Worm (Caenorhabditis elegans): ENCODE measurements around the gene C02E7.7.

The C02E7.7 gene

ce11 chrV:4918091-4918624 is at the start of gene C02E7.7:
C02E7.7 (minus strand) TSS chrV:4918574.
- TF ChIP-seq unc-62 (GFP tag; optimal IDR thresholded peaks at IDR 0.05), result no peak
- TF ChIP-seq tbx-2 (tag; optimal IDR thresholded peaks at IDR 0.05), result no peak
- TF ChIP-seq nhr-67 (tag; optimal IDR thresholded peaks at IDR 0.05), result no peak
- TF ChIP-seq fos-1 (tag; optimal IDR thresholded peaks at IDR 0.05), result no peak
- TF ChIP-seq nhr-11 (tag; optimal IDR thresholded peaks at IDR 0.05), result no peak
- no peak for TF ChIP-seq unc-39 (tag; optimal IDR thresholded peaks at IDR 0.05)
- TF ChIP-seq R02D3.7 (tag; optimal IDR thresholded peaks at IDR 0.05), result no peak
- no peak for TF ChIP-seq sea-2 (GFP tag; optimal IDR thresholded peaks at IDR 0.05)
- no peak for TF ChIP-seq ceh-28 (tag; optimal IDR thresholded peaks at IDR 0.05)
- no peak for TF ChIP-seq snpc-4 (tag; optimal IDR thresholded peaks at IDR 0.05)
- no peak for TF ChIP-seq nhr-76 (tag; optimal IDR thresholded peaks at IDR 0.05)
- no peak for TF ChIP-seq fkh-2 (tag; optimal IDR thresholded peaks at IDR 0.05)

- TF ChIP-seq ceh-28 (tag; optimal IDR thresholded peaks at IDR 0.05) (no peak), nhr-23 (tag; optimal IDR thresholded peaks at IDR 0.05) (no peak), ztf-4 (tag; optimal IDR thresholded peaks at IDR 0.05) (no peak), pqm-1 (tag; optimal IDR thresholded peaks at IDR 0.05) (no peak), unc-39 (tag; optimal IDR thresholded peaks at IDR 0.05) (no peak), elt-2 (tag; optimal IDR thresholded peaks at IDR 0.05) (no peak), jun-1 (tag; optimal IDR thresholded peaks at IDR 0.05) (no peak), fkh-2 (tag; optimal IDR thresholded peaks at IDR 0.05) (no peak), pha-4 (tag; optimal IDR thresholded peaks at IDR 0.05) (no peak), lsy-12 (tag; optimal IDR thresholded peaks at IDR 0.05) (no peak), eor-1 (tag; optimal IDR thresholded peaks at IDR 0.05) (no peak), unc-62 (GFP tag; optimal IDR thresholded peaks at IDR 0.05) (no peak), elt-1 (tag; optimal IDR thresholded peaks at IDR 0.05) (no peak)
Measured at ce11 chrV:4967238-4967637, 48.9 kb upstream of the C02E7.7 start.

ce11 chrV:4965790-4966189 is 47.4 kb upstream of the C02E7.7 start:
- TF ChIP-seq elt-1 (tag; optimal IDR thresholded peaks at IDR 0.05) (peak; percentile 80), lsy-12 (tag; optimal IDR thresholded peaks at IDR 0.05) (no peak), nhr-67 (tag; optimal IDR thresholded peaks at IDR 0.05) (no peak), nhr-12 (tag; optimal IDR thresholded peaks at IDR 0.05) (no peak), nhr-23 (tag; optimal IDR thresholded peaks at IDR 0.05) (peak; percentile 38), jun-1 (tag; optimal IDR thresholded peaks at IDR 0.05) (no peak), unc-39 (tag; optimal IDR thresholded peaks at IDR 0.05) (no peak), nhr-28 (tag; optimal IDR thresholded peaks at IDR 0.05) (no peak), nfya-1 (tag; optimal IDR thresholded peaks at IDR 0.05; ENCODE audit: insufficient read depth) (peak; percentile 55), snpc-4 (tag; optimal IDR thresholded peaks at IDR 0.05) (no peak), aly-2 (tag; optimal IDR thresholded peaks at IDR 0.05) (no peak), sea-2 (GFP tag; optimal IDR thresholded peaks at IDR 0.05) (no peak), nhr-76 (tag; optimal IDR thresholded peaks at IDR 0.05) (no peak), egl-5 (tag; optimal IDR thresholded peaks at IDR 0.05) (no peak), R02D3.7 (tag; optimal IDR thresholded peaks at IDR 0.05) (no peak), skn-1 (tag; optimal IDR thresholded peaks at IDR 0.05) (no peak), hmg-11 (tag; optimal IDR thresholded peaks at IDR 0.05) (peak; percentile 15), lin-15B (tag; optimal IDR thresholded peaks at IDR 0.05) (no peak)

DNA sequence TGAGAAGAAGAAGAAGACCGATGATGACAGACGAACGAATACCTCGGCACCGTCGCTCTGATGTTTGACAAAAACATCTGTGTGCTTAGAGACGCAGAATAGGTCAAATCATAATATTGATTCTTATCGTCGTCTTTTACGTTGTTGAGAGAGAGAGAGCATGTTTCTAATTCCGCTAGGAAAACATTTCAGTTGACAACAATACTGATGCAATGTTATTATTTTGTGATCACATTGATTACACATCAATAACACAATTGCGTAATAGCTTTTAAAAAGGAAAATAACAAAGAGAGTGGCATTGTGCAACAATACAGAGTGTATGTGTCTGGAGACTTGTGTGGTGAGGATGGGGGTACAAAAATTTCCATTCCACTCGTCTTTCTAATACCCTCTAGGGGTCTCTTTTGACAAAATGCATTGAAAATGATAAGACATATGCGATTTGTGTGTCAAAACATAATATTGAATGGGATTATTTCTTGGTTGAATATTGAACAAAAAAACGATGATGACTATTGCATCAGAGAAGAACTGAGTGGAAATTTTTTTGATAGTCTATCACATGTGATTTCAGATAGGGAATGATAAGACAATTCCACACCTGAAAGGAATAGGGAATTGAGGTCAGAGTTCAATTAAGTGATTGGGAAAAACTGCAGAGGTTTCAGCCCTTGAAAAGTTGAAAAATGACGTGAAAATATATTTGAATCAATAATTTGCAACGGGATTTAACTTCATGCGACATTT is 46.5 kb upstream of the C02E7.7 start:
- TF ChIP-seq skn-1 (tag; optimal IDR thresholded peaks at IDR 0.05) (peak; percentile 86), pha-4 (tag; optimal IDR thresholded peaks at IDR 0.05) (peak; percentile 78), ceh-16 (tag; optimal IDR thresholded peaks at IDR 0.05) (no peak), aly-2 (tag; optimal IDR thresholded peaks at IDR 0.05) (no peak), pqm-1 (tag; optimal IDR thresholded peaks at IDR 0.05) (peak; percentile 5), elt-2 (tag; optimal IDR thresholded peaks at IDR 0.05) (peak; percentile 85)

DNA sequence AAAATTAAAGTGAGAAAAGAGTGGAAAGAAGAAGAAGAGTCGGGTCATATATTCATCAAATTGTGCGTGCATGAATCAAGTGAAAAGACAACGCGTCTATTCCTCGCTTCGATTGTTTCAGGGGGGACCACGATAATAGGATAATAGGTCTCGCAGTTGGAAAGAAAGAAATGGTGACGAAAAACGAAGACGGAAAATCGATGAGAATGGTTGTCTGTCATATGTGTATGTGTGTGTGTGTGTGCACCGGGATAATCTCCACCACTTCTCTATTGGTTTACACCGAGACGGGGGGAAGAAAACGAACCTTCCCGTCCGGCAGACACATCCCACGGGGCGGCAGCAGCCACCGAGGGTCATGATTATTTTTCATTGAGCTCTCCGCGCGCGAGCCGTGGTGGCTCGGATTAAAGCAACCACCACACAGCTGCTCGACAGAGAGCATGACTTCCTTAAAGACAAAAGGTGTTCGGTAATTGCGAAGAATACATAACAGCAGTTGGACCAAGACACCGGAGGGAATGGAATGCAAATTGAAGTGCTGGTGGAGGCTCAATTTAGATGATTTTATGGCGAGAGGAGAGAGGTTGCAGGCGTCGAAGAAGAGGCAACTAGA is 45.8 kb upstream of the C02E7.7 start:
- TF ChIP-seq lsy-12 (tag; optimal IDR thresholded peaks at IDR 0.05) (no peak), ama-1 (optimal IDR thresholded peaks at IDR 0.05) (peak; percentile 57)
